Fruit fly (Drosophila melanogaster): Measurements from ENCODE around the gene eIF1A.

The eIF1A gene

dm6 chr3R:18228713-18229222 is 45.7 kb upstream of the eIF1A start (continued):
- TF ChIP-seq Eip74EF (GFP tag; optimal IDR thresholded peaks at IDR 0.05) (no peak), h (optimal IDR thresholded peaks at IDR 0.05) (no peak), CG31224 (GFP tag; IDR thresholded peaks at IDR 0.05) (no peak), pb (GFP tag; optimal IDR thresholded peaks at IDR 0.05) (no peak), ham (GFP tag; IDR thresholded peaks at IDR 0.05) (no peak), Drgx (GFP tag; IDR thresholded peaks at IDR 0.05) (0 out of 2 replicates have a peak, but pooled peaks have one; percentile 17), unpg (GFP tag; optimal IDR thresholded peaks at IDR 0.05) (no peak), gcm (GFP tag; optimal IDR thresholded peaks at IDR 0.05) (peak; percentile 70), chif (GFP tag; optimal IDR thresholded peaks at IDR 0.05) (no peak), CG32772 (GFP tag; IDR thresholded peaks at IDR 0.05) (no peak), CG30431 (GFP tag; optimal IDR thresholded peaks at IDR 0.05) (no peak), Jarid2 (GFP tag; optimal IDR thresholded peaks at IDR 0.05) (no peak), CG17328 (GFP tag; IDR thresholded peaks at IDR 0.05) (0 out of 2 replicates have a peak, but pooled peaks have one; percentile 13), trh (GFP tag; optimal IDR thresholded peaks at IDR 0.05) (no peak), otp (GFP tag; IDR thresholded peaks at IDR 0.05) (0 out of 3 replicates have a peak, but pooled peaks have one; percentile 51), CG8944 (GFP tag; optimal IDR thresholded peaks at IDR 0.05) (no peak), CG12236 (GFP tag; optimal IDR thresholded peaks at IDR 0.05) (no peak), CG9932 (GFP tag; IDR thresholded peaks at IDR 0.05) (peak; percentile 27; the same call in 1 of the 2 replicates), chm (GFP tag; IDR thresholded peaks at IDR 0.05) (peak; percentile 10; the same call in 1 of the 2 replicates), ash1 (GFP tag; optimal IDR thresholded peaks at IDR 0.05) (no peak), rib (GFP tag; IDR thresholded peaks at IDR 0.05) (no peak), ttk (GFP tag; IDR thresholded peaks at IDR 0.05) (0 out of 2 replicates have a peak, but pooled peaks have one; percentile 28), Med (GFP tag) (peak; percentile 56), CG10979 (tag; optimal IDR thresholded peaks at IDR 0.05) (no peak), NFAT (GFP tag; IDR thresholded peaks at IDR 0.05) (peak; percentile 47; the same call in 1 of the 2 replicates), CG33213 (GFP tag; optimal IDR thresholded peaks at IDR 0.05) (no peak), CG8924 (tag; optimal IDR thresholded peaks at IDR 0.05) (no peak), bowl (GFP tag; IDR thresholded peaks at IDR 0.05) (0 out of 2 replicates have a peak, but pooled peaks have one; percentile 20), ab (GFP tag; optimal IDR thresholded peaks at IDR 0.05) (no peak), Rfx (GFP tag; IDR thresholded peaks at IDR 0.05) (peak; percentile 31; the same call in 1 of the 2 replicates), Spps (tag; optimal IDR thresholded peaks at IDR 0.05) (no peak), fd102C (GFP tag; optimal IDR thresholded peaks at IDR 0.05) (no peak), Ravus (GFP tag; IDR thresholded peaks at IDR 0.05) (no peak), zf30C (GFP tag; optimal IDR thresholded peaks at IDR 0.05) (peak; percentile 48), repo (GFP tag; optimal IDR thresholded peaks at IDR 0.05) (peak; percentile 91), danr (GFP tag; IDR thresholded peaks at IDR 0.05) (no peak), TFAM (GFP tag; optimal IDR thresholded peaks at IDR 0.05) (no peak), sisA (GFP tag; IDR thresholded peaks at IDR 0.05) (0 out of 2 replicates have a peak, but pooled peaks have one; percentile 15), CoRest (tag; optimal IDR thresholded peaks at IDR 0.05) (no peak), pita (GFP tag; optimal IDR thresholded peaks at IDR 0.05) (no peak), onecut (GFP tag; IDR thresholded peaks at IDR 0.05) (no peak), tio (GFP tag; optimal IDR thresholded peaks at IDR 0.05) (no peak), ato (GFP tag; IDR thresholded peaks at IDR 0.05; ENCODE audit: partially characterized antibody) (no peak), ara (GFP tag; IDR thresholded peaks at IDR 0.05) (no peak), Mrtf (GFP tag; IDR thresholded peaks at IDR 0.05) (0 out of 3 replicates have a peak, but pooled peaks have one; percentile 13), Atf6 (GFP tag; IDR thresholded peaks at IDR 0.05) (peak; percentile 45; the same call in 1 of the 2 replicates), dysf (GFP tag; IDR thresholded peaks at IDR 0.05) (0 out of 3 replicates have a peak, but pooled peaks have one; percentile 34), CG10543 (GFP tag; optimal IDR thresholded peaks at IDR 0.05) (peak; percentile 19), CG10321 (GFP tag; IDR thresholded peaks at IDR 0.05) (no peak), Dfd (GFP tag; optimal IDR thresholded peaks at IDR 0.05) (no peak), slbo (GFP tag; IDR thresholded peaks at IDR 0.05) (peak; percentile 24; the same call in 1 of the 2 replicates), br (optimal IDR thresholded peaks at IDR 0.05) (no peak)
